Worm (Caenorhabditis elegans): ENCODE results near the gene ZK105.5.
A peak's percentile ranks its signal among the peaks of the same experiment; 100 is the strongest.

The ZK105.5 gene

ce11 chrV:7730488-7730887 is 13.0 kb upstream of the ZK105.5 start:
- TF ChIP-seq madf-10 (tag; optimal IDR thresholded peaks at IDR 0.05), result peak; percentile 0
- 0 out of 2 replicates have a peak, but pooled peaks have one; percentile 18 for TF ChIP-seq B0336.3 (GFP tag; IDR thresholded peaks at IDR 0.05)
- TF ChIP-seq D2030.7 (GFP tag; IDR thresholded peaks at IDR 0.05), result peak; percentile 46; the same call in 1 of the 2 replicates
- TF ChIP-seq madf-6 (GFP tag; IDR thresholded peaks at IDR 0.05), result peak; percentile 44; the same call in 1 of the 2 replicates
- TF ChIP-seq B0261.1 (tag; optimal IDR thresholded peaks at IDR 0.05), result peak; percentile 76
- peak; percentile 32 for TF ChIP-seq chd-7 (tag; optimal IDR thresholded peaks at IDR 0.05)
- TF ChIP-seq rcor-1 (GFP tag; IDR thresholded peaks at IDR 0.05), result 0 out of 2 replicates have a peak, but pooled peaks have one; percentile 30
- peak; percentile 8; the same call in 1 of the 2 replicates for TF ChIP-seq F33H1.4 (GFP tag; IDR thresholded peaks at IDR 0.05)
- peak; percentile 52; the same call in 1 of the 2 replicates for TF ChIP-seq lin-26 (GFP tag; IDR thresholded peaks at IDR 0.05)
- peak; percentile 53; the same call in 1 of the 2 replicates for TF ChIP-seq nfyb-1 (GFP tag; IDR thresholded peaks at IDR 0.05)
- peak; percentile 28 for TF ChIP-seq him-1 (tag; optimal IDR thresholded peaks at IDR 0.05)
- TF ChIP-seq tbp1 (GFP tag; optimal IDR thresholded peaks at IDR 0.05), result peak; percentile 86
- peak; percentile 12 for TF ChIP-seq lsl-1 (GFP tag; optimal IDR thresholded peaks at IDR 0.05)
- TF ChIP-seq ztf-28 (GFP tag; IDR thresholded peaks at IDR 0.05), result 0 out of 2 replicates have a peak, but pooled peaks have one; percentile 24
- TF ChIP-seq hsf-1 (GFP tag; IDR thresholded peaks at IDR 0.05), result peak; percentile 57; the same call in 1 of the 2 replicates
- TF ChIP-seq snpc-3.4 (tag; optimal IDR thresholded peaks at IDR 0.05), result peak; percentile 30
- TF ChIP-seq snpc-4 (GFP tag; optimal IDR thresholded peaks at IDR 0.05), result peak; percentile 27
- TF ChIP-seq snpc-4 (tag; optimal IDR thresholded peaks at IDR 0.05), result peak in 1 of 4 experiments; percentile 52
- TF ChIP-seq hmg-20 (GFP tag; IDR thresholded peaks at IDR 0.05), result no peak
- peak; percentile 35 for TF ChIP-seq nhr-90 (tag; optimal IDR thresholded peaks at IDR 0.05)
- TF ChIP-seq gei-17 (GFP tag; optimal IDR thresholded peaks at IDR 0.05), result no peak
- TF ChIP-seq ceh-27 (GFP tag; optimal IDR thresholded peaks at IDR 0.05), result peak; percentile 22
- TF ChIP-seq ama-1 (optimal IDR thresholded peaks at IDR 0.05), result no peak
- TF ChIP-seq ama-1 (GFP tag; optimal IDR thresholded peaks at IDR 0.05), result peak in 1 of 2 experiments; percentile 50
- peak; percentile 54 for TF ChIP-seq rpc-1 (optimal IDR thresholded peaks at IDR 0.05)
- TF ChIP-seq rpc-1 (tag; optimal IDR thresholded peaks at IDR 0.05), result peak; percentile 74
- peak; percentile 42; the same call in 1 of the 2 replicates for TF ChIP-seq hmg-1.2 (GFP tag; IDR thresholded peaks at IDR 0.05)
- TF ChIP-seq lin-54 (GFP tag; optimal IDR thresholded peaks at IDR 0.05), result peak; percentile 29
- TF ChIP-seq sea-2 (GFP tag; IDR thresholded peaks at IDR 0.05), result no peak
- peak; percentile 23 for TF ChIP-seq somi-1 (GFP tag; optimal IDR thresholded peaks at IDR 0.05)
- TF ChIP-seq lin-40 (tag; optimal IDR thresholded peaks at IDR 0.05), result no peak
- no peak for TF ChIP-seq cebp-1 (GFP tag; IDR thresholded peaks at IDR 0.05)
- peak; percentile 47 for TF ChIP-seq cebp-1 (tag; optimal IDR thresholded peaks at IDR 0.05)
- peak; percentile 49 for TF ChIP-seq K12H6.12 (tag; optimal IDR thresholded peaks at IDR 0.05)
- TF ChIP-seq lin-35 (GFP tag; optimal IDR thresholded peaks at IDR 0.05), result no peak
- TF ChIP-seq F23B12.7 (tag; optimal IDR thresholded peaks at IDR 0.05; ENCODE audit: insufficient read depth), result peak; percentile 5
- TF ChIP-seq dox-1 (GFP tag; IDR thresholded peaks at IDR 0.05), result peak; percentile 45; the same call in 1 of the 2 replicates
- TF ChIP-seq nhr-179 (tag; optimal IDR thresholded peaks at IDR 0.05), result no peak
- no peak for TF ChIP-seq cebp-2 (GFP tag; IDR thresholded peaks at IDR 0.05)
- TF ChIP-seq ceh-79 (tag; optimal IDR thresholded peaks at IDR 0.05), result no peak

ce11 chrV:7728679-7729027 is 11.1 kb upstream of the ZK105.5 start, which contains the start of gene Y97E10C.1:
Gene Y97E10C.1 (plus strand): TSS chrV:7728879.
- TF ChIP-seq rpc-1 (optimal IDR thresholded peaks at IDR 0.05) (no peak), rpc-1 (tag; optimal IDR thresholded peaks at IDR 0.05) (no peak), F39B2.1 (GFP tag; IDR thresholded peaks at IDR 0.05) (no peak), B0035.1 (tag; optimal IDR thresholded peaks at IDR 0.05) (no peak), attf-5 (GFP tag; optimal IDR thresholded peaks at IDR 0.05) (no peak), pha-4 (tag; optimal IDR thresholded peaks at IDR 0.05) (no peak), chd-7 (tag; optimal IDR thresholded peaks at IDR 0.05) (no peak), F10E7.11 (tag; optimal IDR thresholded peaks at IDR 0.05) (no peak), athp-1 (tag; optimal IDR thresholded peaks at IDR 0.05) (no peak), hlh-12 (tag; optimal IDR thresholded peaks at IDR 0.05) (no peak), ceh-100 (GFP tag; IDR thresholded peaks at IDR 0.05) (no peak), attf-6 (GFP tag; IDR thresholded peaks at IDR 0.05) (no peak), F55B11.4 (tag; optimal IDR thresholded peaks at IDR 0.05; ENCODE audit: borderline replicate concordance, insufficient read depth) (no peak), lin-35 (GFP tag; optimal IDR thresholded peaks at IDR 0.05) (no peak), ceh-79 (tag; optimal IDR thresholded peaks at IDR 0.05) (no peak), aptf-3 (GFP tag; IDR thresholded peaks at IDR 0.05) (no peak)

Measured in whole organism, young adult.